Fruit fly (Drosophila melanogaster): ENCODE measurements around the gene NTPase.

The NTPase gene

DNA sequence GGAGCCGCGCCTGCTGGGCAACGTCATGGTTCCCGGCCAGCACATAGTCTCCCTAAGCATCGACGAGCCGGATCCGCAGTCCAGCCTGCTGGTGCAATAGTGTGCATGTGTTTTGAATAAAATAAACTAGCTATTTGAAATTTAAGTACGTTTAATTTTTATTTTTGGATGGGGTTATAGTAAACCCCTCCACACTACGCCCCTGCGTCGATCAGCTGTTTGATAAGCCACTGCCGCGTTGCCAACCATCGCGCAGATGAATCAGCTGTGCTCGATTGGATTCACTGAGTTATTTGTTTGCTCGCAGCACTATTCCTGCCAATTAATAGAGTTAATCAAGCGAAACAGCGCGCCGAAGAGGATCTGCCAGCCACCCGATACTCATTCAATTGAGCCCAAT lies 6.8 kb downstream of the NTPase start, which contains the start of gene RabGGTb (continued):
- TF ChIP-seq BtbVII (GFP tag; optimal IDR thresholded peaks at IDR 0.05) = peak; percentile 27
- peak; percentile 46 to 54 for TF ChIP-seq dpn (GFP tag; optimal IDR thresholded peaks at IDR 0.05)
- peak; percentile 50 for TF ChIP-seq Hmr (GFP tag; optimal IDR thresholded peaks at IDR 0.05)
- TF ChIP-seq bab2 (GFP tag; optimal IDR thresholded peaks at IDR 0.05) = peak; percentile 66
- TF ChIP-seq dati (GFP tag; IDR thresholded peaks at IDR 0.05) = 0 out of 2 replicates have a peak, but pooled peaks have one; percentile 58
- TF ChIP-seq Ptx1 (GFP tag; IDR thresholded peaks at IDR 0.05) = peak; percentile 79
- TF ChIP-seq nerfin-1 (tag; optimal IDR thresholded peaks at IDR 0.05) = no peak
- no peak for TF ChIP-seq tio (GFP tag; optimal IDR thresholded peaks at IDR 0.05)
- TF ChIP-seq fd64A (GFP tag; optimal IDR thresholded peaks at IDR 0.05) = no peak
- TF ChIP-seq NK7.1 (GFP tag; optimal IDR thresholded peaks at IDR 0.05) = no peak
- no peak for TF ChIP-seq Nf-YB (GFP tag; optimal IDR thresholded peaks at IDR 0.05)
- TF ChIP-seq CG2202 (tag; optimal IDR thresholded peaks at IDR 0.05) = peak; percentile 8
- TF ChIP-seq CkIIα-i1 (GFP tag; IDR thresholded peaks at IDR 0.05) = no peak
- no peak for TF ChIP-seq dimm (GFP tag; IDR thresholded peaks at IDR 0.05)
- TF ChIP-seq CG13424 (tag; optimal IDR thresholded peaks at IDR 0.05) = peak; percentile 52
- TF ChIP-seq tll (GFP tag; optimal IDR thresholded peaks at IDR 0.05) = no peak
- peak; percentile 15 for TF ChIP-seq ERR (GFP tag; optimal IDR thresholded peaks at IDR 0.05)
- TF ChIP-seq Scr (GFP tag; IDR thresholded peaks at IDR 0.05; ENCODE audit: partially characterized antibody) = 0 out of 2 replicates have a peak, but pooled peaks have one; percentile 10
- peak; percentile 42; the same call in 1 of the 3 replicates for TF ChIP-seq CG2889 (GFP tag; IDR thresholded peaks at IDR 0.05)
- TF ChIP-seq CG14860 (GFP tag; IDR thresholded peaks at IDR 0.05; ENCODE audit: partially characterized antibody) = no peak
- TF ChIP-seq CG31441 (GFP tag; IDR thresholded peaks at IDR 0.05) = peak; percentile 26; the same call in 1 of the 2 replicates
- TF ChIP-seq CG2678 (tag; optimal IDR thresholded peaks at IDR 0.05) = peak; percentile 61
- no peak for TF ChIP-seq yki (optimal IDR thresholded peaks at IDR 0.05)
- no peak for TF ChIP-seq Kr (GFP tag; optimal IDR thresholded peaks at IDR 0.05)
- peak; percentile 63 for TF ChIP-seq pzg (GFP tag; optimal IDR thresholded peaks at IDR 0.05)
- peak; percentile 66; the same call in 2 of the 3 replicates for TF ChIP-seq Mrtf (GFP tag; IDR thresholded peaks at IDR 0.05)
- TF ChIP-seq CG5180 (GFP tag; optimal IDR thresholded peaks at IDR 0.05) = peak; percentile 26
- TF ChIP-seq Ravus (GFP tag; IDR thresholded peaks at IDR 0.05) = peak; percentile 10
- no peak for TF ChIP-seq CG4707 (GFP tag; optimal IDR thresholded peaks at IDR 0.05)
- peak; percentile 51 for TF ChIP-seq CG14667 (GFP tag; IDR thresholded peaks at IDR 0.05)
- TF ChIP-seq Myb (GFP tag; optimal IDR thresholded peaks at IDR 0.05) = peak; percentile 47
- TF ChIP-seq eve (GFP tag; optimal IDR thresholded peaks at IDR 0.05) = no peak
- TF ChIP-seq Dfd (GFP tag; optimal IDR thresholded peaks at IDR 0.05) = no peak
- TF ChIP-seq ash1 (GFP tag; optimal IDR thresholded peaks at IDR 0.05) = peak; percentile 27
- no peak for TF ChIP-seq prd (optimal IDR thresholded peaks at IDR 0.05)
- TF ChIP-seq prd (GFP tag; IDR thresholded peaks at IDR 0.05) = peak; percentile 79
- no peak for TF ChIP-seq usp (GFP tag; optimal IDR thresholded peaks at IDR 0.05)
- TF ChIP-seq CG4404 (GFP tag; IDR thresholded peaks at IDR 0.05) = peak; percentile 59; the same call in 1 of the 2 replicates
- peak; percentile 69 for TF ChIP-seq Rx (GFP tag; IDR thresholded peaks at IDR 0.05)
- TF ChIP-seq Bdp1 (GFP tag; optimal IDR thresholded peaks at IDR 0.05) = peak; percentile 39
- TF ChIP-seq CG12659 (GFP tag; optimal IDR thresholded peaks at IDR 0.05) = peak; percentile 46
- TF ChIP-seq z (GFP tag; IDR thresholded peaks at IDR 0.05) = no peak
- peak; percentile 23; the same call in 1 of the 2 replicates for TF ChIP-seq CG10321 (GFP tag; IDR thresholded peaks at IDR 0.05)
- TF ChIP-seq ara (GFP tag; IDR thresholded peaks at IDR 0.05) = peak; percentile 65; the same call in 1 of the 2 replicates
- no peak for TF ChIP-seq trh (GFP tag; optimal IDR thresholded peaks at IDR 0.05)
- peak; percentile 51; the same call in 1 of the 2 replicates for TF ChIP-seq CG16779 (GFP tag; IDR thresholded peaks at IDR 0.05)
- no peak for TF ChIP-seq CG18764 (GFP tag; optimal IDR thresholded peaks at IDR 0.05)
- TF ChIP-seq tna (GFP tag; IDR thresholded peaks at IDR 0.05; ENCODE audit: partially characterized antibody) = no peak; the same call in 1 of the 2 replicates
- TF ChIP-seq CHES-1-like (GFP tag; optimal IDR thresholded peaks at IDR 0.05) = peak; percentile 50
- no peak for TF ChIP-seq CG8281 (tag; optimal IDR thresholded peaks at IDR 0.05)
- TF ChIP-seq mirr (GFP tag; optimal IDR thresholded peaks at IDR 0.05) = peak; percentile 36

Data from whole organism, embryonic.